Fruit fly (Drosophila melanogaster): Measurements from ENCODE around the gene Hsp23.
A peak's percentile ranks its signal among the peaks of the same experiment; 100 is the strongest.

Hsp23 gene

DNA sequence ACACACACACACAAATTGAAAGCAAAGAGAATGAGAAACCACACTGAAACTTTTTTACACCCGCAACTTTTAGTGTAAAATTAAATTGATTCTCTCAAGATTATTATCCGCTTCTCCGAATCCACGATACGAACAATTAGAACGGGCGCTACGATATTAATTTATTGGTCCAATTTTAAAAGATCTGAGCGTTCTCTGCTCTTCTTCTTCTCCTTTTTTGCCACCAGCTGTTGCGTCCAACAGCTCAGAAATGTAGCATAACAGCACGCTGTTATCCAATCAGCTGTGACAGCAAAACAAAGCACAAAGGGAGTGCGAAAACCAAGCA, 23.0 kb upstream of the Hsp23 start, which contains the start of the genes UGP and Svip (continued):
- TF ChIP-seq CG12744 (GFP tag; optimal IDR thresholded peaks at IDR 0.05) (no peak), Gsc (GFP tag; IDR thresholded peaks at IDR 0.05) (no peak), Ets97D (GFP tag; optimal IDR thresholded peaks at IDR 0.05) (peak; percentile 3), NfI (GFP tag; optimal IDR thresholded peaks at IDR 0.05) (peak; percentile 11), CG4854 (GFP tag; optimal IDR thresholded peaks at IDR 0.05) (no peak), CG2116 (GFP tag; optimal IDR thresholded peaks at IDR 0.05) (peak; percentile 15), CG15073 (GFP tag; optimal IDR thresholded peaks at IDR 0.05) (no peak), nmo (GFP tag; optimal IDR thresholded peaks at IDR 0.05) (no peak), ci (GFP tag; IDR thresholded peaks at IDR 0.05) (0 out of 3 replicates have a peak, but pooled peaks have one; percentile 26), CG2889 (GFP tag; IDR thresholded peaks at IDR 0.05) (no peak), CG16813 (GFP tag; IDR thresholded peaks at IDR 0.05; ENCODE audit: partially characterized antibody) (no peak), Dip3 (GFP tag; optimal IDR thresholded peaks at IDR 0.05) (no peak), Xrp1 (GFP tag; IDR thresholded peaks at IDR 0.05) (no peak), bigmax (GFP tag; optimal IDR thresholded peaks at IDR 0.05) (no peak), CG1233 (GFP tag; optimal IDR thresholded peaks at IDR 0.05) (no peak), al (GFP tag; IDR thresholded peaks at IDR 0.05) (no peak), org-1 (GFP tag; optimal IDR thresholded peaks at IDR 0.05) (no peak), ewg (GFP tag; optimal IDR thresholded peaks at IDR 0.05) (no peak), CG8281 (tag; optimal IDR thresholded peaks at IDR 0.05) (no peak), ind (GFP tag; optimal IDR thresholded peaks at IDR 0.05) (no peak), lbe (GFP tag; optimal IDR thresholded peaks at IDR 0.05) (peak; percentile 28), Tbp (GFP tag; optimal IDR thresholded peaks at IDR 0.05) (no peak), fd96Cb (tag; optimal IDR thresholded peaks at IDR 0.05) (no peak), Dp (GFP tag; optimal IDR thresholded peaks at IDR 0.05) (peak; percentile 21), jing (GFP tag; optimal IDR thresholded peaks at IDR 0.05) (no peak), CG17568 (GFP tag; optimal IDR thresholded peaks at IDR 0.05) (peak; percentile 25), abd-A (tag; optimal IDR thresholded peaks at IDR 0.05) (no peak), HmgD (GFP tag; optimal IDR thresholded peaks at IDR 0.05) (no peak), gcm2 (GFP tag; optimal IDR thresholded peaks at IDR 0.05) (no peak), CG14667 (GFP tag; IDR thresholded peaks at IDR 0.05) (no peak), Sry-β (GFP tag; optimal IDR thresholded peaks at IDR 0.05) (no peak), CG34422 (GFP tag; IDR thresholded peaks at IDR 0.05) (peak; percentile 48; the same call in 1 of the 3 replicates), CG3838 (GFP tag; optimal IDR thresholded peaks at IDR 0.05) (no peak), Asciz (GFP tag; optimal IDR thresholded peaks at IDR 0.05) (no peak), CG18476 (GFP tag; optimal IDR thresholded peaks at IDR 0.05) (no peak), lmd (GFP tag; IDR thresholded peaks at IDR 0.05) (no peak), CG2199 (GFP tag; IDR thresholded peaks at IDR 0.05) (no peak), CG30403 (GFP tag; optimal IDR thresholded peaks at IDR 0.05) (no peak), Six4 (GFP tag; optimal IDR thresholded peaks at IDR 0.05) (no peak), eyg (GFP tag; optimal IDR thresholded peaks at IDR 0.05) (no peak), D (optimal IDR thresholded peaks at IDR 0.05) (no peak), D (GFP tag; optimal IDR thresholded peaks at IDR 0.05) (no peak), ro (GFP tag; IDR thresholded peaks at IDR 0.05) (no peak), gsb-n (tag; optimal IDR thresholded peaks at IDR 0.05) (peak; percentile 45), kay (GFP tag; optimal IDR thresholded peaks at IDR 0.05) (no peak), fu2 (GFP tag; optimal IDR thresholded peaks at IDR 0.05) (no peak), vfl (GFP tag; optimal IDR thresholded peaks at IDR 0.05) (no peak), schlank (tag; optimal IDR thresholded peaks at IDR 0.05) (no peak), zen (tag; optimal IDR thresholded peaks at IDR 0.05) (no peak), CG12659 (GFP tag; optimal IDR thresholded peaks at IDR 0.05) (peak; percentile 17), CG15514 (GFP tag; optimal IDR thresholded peaks at IDR 0.05) (peak; percentile 39), CG17186 (GFP tag; optimal IDR thresholded peaks at IDR 0.05) (peak; percentile 99), CG16815 (GFP tag; optimal IDR thresholded peaks at IDR 0.05) (no peak)

Data from whole organism, embryonic.